Fruit fly (Drosophila melanogaster) Kc167 (cell line): ENCODE results near the gene CG15916.

Experiments
- Sin3A ChIP-seq: fragments of >200 bp; optimal IDR thresholded peaks from 2 replicates; lab custom pipeline; 2018; ENCODE audit warnings: missing external identifiers
- insv ChIP-seq: fragments of >200 bp; optimal IDR thresholded peaks from 3 replicates; lab custom pipeline; 2018; ENCODE audit warnings: missing external identifiers
- ttk ChIP-seq: sonication (Bioruptor generic); optimal IDR thresholded peaks from 2 replicates; lab custom pipeline; 2017; ENCODE audit warnings: missing external identifiers

DNA sequence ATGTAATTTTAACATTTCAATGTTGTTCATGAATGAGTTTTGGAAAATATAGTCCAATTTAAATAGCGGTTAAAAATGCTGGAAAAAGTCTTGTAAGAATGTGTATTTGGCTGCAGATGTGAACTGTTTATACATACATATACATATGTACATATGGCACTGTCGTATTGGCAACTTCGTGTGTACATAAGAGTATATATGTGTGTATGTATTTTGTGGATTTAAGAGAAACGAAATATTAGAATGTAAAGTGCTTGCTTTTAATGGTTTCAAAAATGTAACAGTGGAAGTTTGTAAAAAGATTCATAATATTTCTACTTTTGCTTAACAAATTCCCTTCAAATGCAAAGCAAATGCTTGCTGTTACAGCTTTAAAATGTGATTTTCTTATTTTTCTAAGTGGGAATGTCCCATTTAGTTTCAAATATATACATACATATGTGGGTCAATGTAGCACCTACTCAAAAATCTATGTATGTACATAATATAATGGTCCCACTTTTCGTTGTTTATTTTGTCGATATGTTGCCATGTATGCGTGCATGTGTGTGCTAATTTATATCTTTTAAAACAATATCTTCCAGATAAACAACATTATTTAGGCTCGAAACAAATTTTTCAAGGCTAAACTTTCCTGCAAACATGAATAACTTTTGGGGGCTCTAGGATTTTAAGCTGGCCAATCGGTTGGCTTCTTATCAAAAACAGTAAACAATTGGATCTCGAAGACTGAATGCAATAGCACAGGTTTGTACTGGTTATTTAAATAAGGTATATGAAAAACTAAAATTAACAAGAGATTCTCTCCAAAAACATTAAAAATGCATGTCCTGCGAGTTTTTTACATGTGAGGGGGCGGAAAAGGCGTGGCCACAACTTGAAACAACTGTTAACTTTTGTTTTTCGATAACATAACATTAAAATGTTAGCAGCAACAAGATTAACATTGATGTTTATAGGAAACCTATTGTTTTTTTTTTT lies 19.3 kb upstream of the CG15916 start:
- no peak for TF ChIP-seq ttk (lab: Kevin White, UChicago)
- no peak for TF ChIP-seq Sin3A (lab: Kevin White, UChicago)
- no peak for TF ChIP-seq insv
